Fruit fly (Drosophila melanogaster): Measurements from ENCODE around the gene CG3337.
A peak's percentile ranks its signal among the peaks of the same experiment; 100 is the strongest.

- peak; percentile 26 for TF ChIP-seq Dfd (GFP tag; optimal IDR thresholded peaks at IDR 0.05)
- peak; percentile 33 for TF ChIP-seq fru (GFP tag; optimal IDR thresholded peaks at IDR 0.05)
- no peak for TF ChIP-seq N (GFP tag; optimal IDR thresholded peaks at IDR 0.05)
- no peak for TF ChIP-seq Abd-B (GFP tag; optimal IDR thresholded peaks at IDR 0.05)
- no peak for TF ChIP-seq Jra (GFP tag; optimal IDR thresholded peaks at IDR 0.05)
- TF ChIP-seq h (GFP tag; optimal IDR thresholded peaks at IDR 0.05), result peak; percentile 39
- no peak for TF ChIP-seq Hr78 (GFP tag; optimal IDR thresholded peaks at IDR 0.05)
- no peak for TF ChIP-seq CG32264 (GFP tag; optimal IDR thresholded peaks at IDR 0.05)
- TF ChIP-seq foxo (GFP tag; optimal IDR thresholded peaks at IDR 0.05), result peak in 1 of 2 experiments; percentile 36
- no peak for TF ChIP-seq lola (GFP tag; optimal IDR thresholded peaks at IDR 0.05)
These were observed 17.6 kb downstream of the CG3337 start for dm6 chr3R:21205680-21206326.
